Fruit fly (Drosophila melanogaster): Measurements from ENCODE around the gene SkpA.

DNA sequence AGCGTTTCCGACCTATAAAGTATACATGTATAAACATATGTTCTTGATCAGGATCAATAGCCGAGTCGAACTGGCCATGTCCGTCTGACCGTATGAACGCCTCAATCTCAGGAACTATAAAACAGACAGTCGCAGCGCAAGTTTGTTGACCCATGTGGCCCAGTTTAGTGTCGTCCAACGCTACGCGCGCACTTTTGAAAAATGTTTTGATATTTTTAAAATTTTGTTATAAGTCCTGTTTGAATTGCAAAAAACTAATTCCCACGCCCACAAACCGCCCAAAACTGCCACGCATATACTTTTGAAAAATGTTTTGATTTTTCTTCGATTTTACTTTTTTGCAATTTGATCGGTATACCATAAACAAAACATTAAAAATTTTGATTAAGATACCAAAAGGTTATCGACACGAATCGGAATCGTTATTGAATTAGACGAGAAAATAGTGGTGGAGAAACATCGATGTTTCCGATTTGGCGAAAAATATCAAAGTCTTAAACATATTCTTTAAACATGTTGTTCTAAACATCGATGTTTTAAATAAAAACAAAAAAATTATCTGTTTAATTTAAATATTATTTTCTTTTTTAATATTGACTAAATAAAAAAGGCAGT is 9.4 kb upstream of the SkpA start:
- no peak for TF ChIP-seq CG7045 (GFP tag; optimal IDR thresholded peaks at IDR 0.05)
- TF ChIP-seq toe (GFP tag; optimal IDR thresholded peaks at IDR 0.05) = no peak
- TF ChIP-seq kay (GFP tag; ENCODE audit: borderline replicate concordance) = no peak
- TF ChIP-seq Hr96 (GFP tag; optimal IDR thresholded peaks at IDR 0.05) = no peak
- no peak for TF ChIP-seq CG14711 (tag; optimal IDR thresholded peaks at IDR 0.05)
- no peak for TF ChIP-seq CG5204 (GFP tag; optimal IDR thresholded peaks at IDR 0.05)
- TF ChIP-seq CG12768 (GFP tag; optimal IDR thresholded peaks at IDR 0.05) = no peak
- TF ChIP-seq tj (GFP tag; optimal IDR thresholded peaks at IDR 0.05) = no peak
- no peak for TF ChIP-seq CG33017 (tag; optimal IDR thresholded peaks at IDR 0.05)
- no peak for TF ChIP-seq CG7101 (tag; optimal IDR thresholded peaks at IDR 0.05)
- TF ChIP-seq ovo (GFP tag; optimal IDR thresholded peaks at IDR 0.05) = no peak

All from whole organism, adult.